Worm (Caenorhabditis elegans) whole organism, L2 larva: ENCODE data around the gene ZC487.2.
A peak's percentile ranks its signal among the peaks of the same experiment; 100 is the strongest.

Source experiments
- C34F6.9 ChIP-seq: fragments of 150-350 bp; optimal IDR thresholded peaks from 2 replicates; lab custom pipeline; 2014; ENCODE audit warnings: missing biosample characterization, missing genetic modification characterization
- F13H6.1 ChIP-seq: sonication (generic microtip); optimal IDR thresholded peaks from 2 replicates; lab custom pipeline; 2016; ENCODE audit warnings: missing genetic modification characterization, missing compliant biosample characterization
- R02D3.7 ChIP-seq: fragments of 150-350 bp; optimal IDR thresholded peaks from 2 replicates; lab custom pipeline; 2014; ENCODE audit warnings: missing biosample characterization, missing genetic modification characterization
- Y55F3AM.14 ChIP-seq: fragments of 200-800 bp; sonication (Bioruptor generic); optimal IDR thresholded peaks from 2 replicates; lab custom pipeline; 2018; ENCODE audit warnings: mild to moderate bottlenecking, missing genetic modification characterization, missing compliant biosample characterization
- ZK546.5 ChIP-seq: sonication (generic microtip); optimal IDR thresholded peaks from 2 replicates; lab custom pipeline; 2017; ENCODE audit warnings: missing biosample characterization, missing genetic modification characterization
- aly-2 ChIP-seq: fragments of 150-350 bp; optimal IDR thresholded peaks from 2 replicates; lab custom pipeline; 2014; ENCODE audit warnings: missing biosample characterization, missing genetic modification characterization
- blmp-1 ChIP-seq: sonication (generic microtip); optimal IDR thresholded peaks from 2 replicates; lab custom pipeline; 2017; ENCODE audit warnings: missing genetic modification characterization, mild to moderate bottlenecking, missing compliant biosample characterization, antibody characterized with exemption, moderate library complexity; ENCODE audit not compliant: insufficient read depth
- ceh-82 ChIP-seq: fragments of 150-350 bp; optimal IDR thresholded peaks from 2 replicates; lab custom pipeline; 2014; ENCODE audit warnings: missing biosample characterization, missing genetic modification characterization
- fos-1 ChIP-seq: fragments of 150-350 bp; optimal IDR thresholded peaks from 2 replicates; lab custom pipeline; 2014; ENCODE audit warnings: missing biosample characterization, missing genetic modification characterization
- gmeb-1 ChIP-seq: fragments of 150-350 bp; optimal IDR thresholded peaks from 2 replicates; lab custom pipeline; 2014; ENCODE audit warnings: missing biosample characterization, missing genetic modification characterization
- lin-11 ChIP-seq: fragments of 150-350 bp; sonication (generic microtip); optimal IDR thresholded peaks from 2 replicates; lab custom pipeline; 2014; ENCODE audit warnings: missing biosample characterization, missing genetic modification characterization, inconsistent platforms, mixed read lengths
- lin-39 ChIP-seq: fragments of 150-350 bp; optimal IDR thresholded peaks from 2 replicates; lab custom pipeline; 2014; ENCODE audit warnings: missing biosample characterization, missing genetic modification reagents, missing genetic modification characterization
- lsy-2 ChIP-seq, 2 experiments: fragments of 150-350 bp in 1 of 2; sonication (generic microtip) in 1 of 2; optimal IDR thresholded peaks; 2 replicates each; lab custom pipeline; 2014 to 2017; ENCODE audit warnings: missing biosample characterization in 2 of 2, missing genetic modification characterization in 2 of 2
- mab-5 ChIP-seq: fragments of 150-350 bp; optimal IDR thresholded peaks from 2 replicates; lab custom pipeline; 2014; ENCODE audit warnings: missing biosample characterization, missing genetic modification characterization
- mbf-1 ChIP-seq: sonication (generic microtip); optimal IDR thresholded peaks from 2 replicates; lab custom pipeline; 2017; ENCODE audit warnings: missing biosample characterization, missing genetic modification characterization
- nhr-10 ChIP-seq: sonication (generic microtip); optimal IDR thresholded peaks from 2 replicates; lab custom pipeline; 2017; ENCODE audit warnings: missing biosample characterization, missing genetic modification characterization
- nhr-11 ChIP-seq: fragments of 150-350 bp; optimal IDR thresholded peaks from 2 replicates; lab custom pipeline; 2014; ENCODE audit warnings: missing biosample characterization, missing genetic modification characterization
- nhr-21 ChIP-seq: fragments of 150-350 bp; optimal IDR thresholded peaks from 2 replicates; lab custom pipeline; 2014; ENCODE audit warnings: missing biosample characterization, missing genetic modification characterization
- nhr-23 ChIP-seq: fragments of 150-350 bp; optimal IDR thresholded peaks from 2 replicates; lab custom pipeline; 2014; ENCODE audit warnings: missing biosample characterization, missing genetic modification reagents, missing genetic modification characterization
- nhr-237 ChIP-seq: fragments of 150-350 bp; optimal IDR thresholded peaks from 2 replicates; lab custom pipeline; 2014; ENCODE audit warnings: missing biosample characterization, missing genetic modification characterization
- nhr-25 ChIP-seq: fragments of 150-350 bp; sonication (generic microtip); optimal IDR thresholded peaks from 3 replicates; lab custom pipeline; 2014; ENCODE audit warnings: missing biosample characterization, missing genetic modification characterization
- nhr-6 ChIP-seq: fragments of 150-350 bp; optimal IDR thresholded peaks from 2 replicates; lab custom pipeline; 2014; ENCODE audit warnings: missing biosample characterization, missing genetic modification characterization
- nhr-77 ChIP-seq: fragments of 150-350 bp; optimal IDR thresholded peaks from 2 replicates; lab custom pipeline; 2014; ENCODE audit warnings: missing biosample characterization, missing genetic modification characterization
- peb-1 ChIP-seq: fragments of 150-350 bp; optimal IDR thresholded peaks from 2 replicates; lab custom pipeline; 2014; ENCODE audit warnings: missing biosample characterization, missing genetic modification characterization
- skn-1 ChIP-seq: sonication (generic microtip); optimal IDR thresholded peaks from 2 replicates; lab custom pipeline; 2017; ENCODE audit warnings: missing biosample characterization, missing genetic modification characterization
- sma-9 ChIP-seq, 2 experiments: fragments of 150-350 bp in 1 of 2; sonication (generic microtip) in 1 of 2; optimal IDR thresholded peaks; 2 replicates each; lab custom pipeline; 2014 to 2016; ENCODE audit warnings: missing genetic modification characterization in 2 of 2, mild to moderate bottlenecking in 1 of 2, missing biosample characterization in 1 of 2, missing compliant biosample characterization in 1 of 2, missing genetic modification reagents in 1 of 2, moderate library complexity in 1 of 2
- unc-39 ChIP-seq: fragments of 150-350 bp; optimal IDR thresholded peaks from 2 replicates; lab custom pipeline; 2014; ENCODE audit warnings: missing biosample characterization, missing genetic modification characterization
- unc-62 ChIP-seq: fragments of 150-350 bp; optimal IDR thresholded peaks from 2 replicates; lab custom pipeline; 2014; ENCODE audit warnings: missing biosample characterization, missing genetic modification reagents, missing genetic modification characterization
- zag-1 ChIP-seq: fragments of 150-350 bp; optimal IDR thresholded peaks from 2 replicates; lab custom pipeline; 2014; ENCODE audit warnings: missing biosample characterization, missing genetic modification characterization
- ztf-1 ChIP-seq: fragments of 200-800 bp; sonication (Bioruptor generic); conservative IDR thresholded peaks from 2 replicates; pipeline ENCODE4 v1.3.6; 2022; ENCODE audit warnings: missing genetic modification characterization, missing compliant biosample characterization
- ztf-11 ChIP-seq: sonication (generic microtip); optimal IDR thresholded peaks from 2 replicates; lab custom pipeline; 2017; ENCODE audit warnings: missing biosample characterization, missing genetic modification characterization
- ztf-4 ChIP-seq: fragments of 150-350 bp; optimal IDR thresholded peaks from 2 replicates; lab custom pipeline; 2014; ENCODE audit warnings: missing biosample characterization, missing genetic modification characterization

ZC487.2 gene

ce11 chrV:6744774-6745173, 22.5 kb upstream of the ZC487.2 start, which contains the start of gene T25F10.3:
T25F10.3 (plus strand) TSS chrV:6745081.
- TF ChIP-seq blmp-1, result peak; percentile 88
- no peak for TF ChIP-seq nhr-6
- TF ChIP-seq, all 48 proteins: peak for 1

DNA sequence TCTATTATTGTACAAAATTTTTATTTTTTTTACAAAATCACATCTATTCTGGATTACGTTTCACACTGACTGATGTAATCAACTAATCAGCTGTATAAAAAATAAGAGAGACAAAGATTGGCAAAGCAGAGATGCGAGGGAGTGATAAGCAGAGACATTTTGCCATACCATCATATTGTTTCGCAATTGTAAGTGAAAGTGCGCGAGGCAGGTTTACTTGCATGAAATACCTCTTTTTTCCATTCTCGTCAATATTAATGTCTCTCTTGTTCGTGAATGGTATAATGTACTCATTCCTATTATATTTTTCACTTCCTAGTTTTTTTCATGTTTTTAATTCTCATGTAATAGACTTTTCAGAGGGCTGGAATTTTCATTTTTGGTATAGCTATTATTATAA, 14.6 kb upstream of the ZC487.2 start:
- TF ChIP-seq nhr-10 (tag; lab: Kevin White, UChicago), result no peak
- TF ChIP-seq nhr-25 (tag; lab: Kevin White, UChicago), result peak; percentile 56
- no peak for TF ChIP-seq gmeb-1 (tag; lab: Kevin White, UChicago)
- TF ChIP-seq C34F6.9 (tag; lab: Kevin White, UChicago), result no peak
- peak; percentile 94 for TF ChIP-seq blmp-1

DNA sequence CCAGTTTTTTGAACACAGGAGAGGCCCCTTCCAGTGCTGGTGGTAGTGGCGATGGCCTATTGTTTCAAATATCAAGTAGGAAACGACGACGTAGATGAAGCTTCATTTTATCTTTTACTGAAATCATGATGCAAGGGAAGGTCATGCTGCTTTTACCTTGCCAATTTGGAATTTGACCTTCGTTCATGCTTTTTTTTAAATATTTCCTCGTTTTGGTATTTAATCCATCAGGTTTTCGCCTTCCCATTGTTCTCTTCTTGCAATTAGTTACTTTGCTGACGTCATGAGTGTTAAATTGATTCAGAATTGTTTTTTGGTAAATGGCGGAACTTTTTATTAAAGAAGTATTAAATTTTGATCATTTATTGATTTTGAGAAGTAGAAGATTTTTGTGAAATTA, 13.8 kb upstream of the ZC487.2 start:
- TF ChIP-seq zag-1 (no peak), nhr-23 (tag; lab: Kevin White, UChicago) (no peak), nhr-25 (tag; lab: Kevin White, UChicago) (peak; percentile 51), mbf-1 (tag; lab: Kevin White, UChicago) (no peak), C34F6.9 (tag; lab: Kevin White, UChicago) (no peak)

ce11 chrV:6732995-6733394, 10.7 kb upstream of the ZC487.2 start, which contains the start of gene grl-8:
grl-8 (minus strand) TSS chrV:6733095.
- TF ChIP-seq sma-9 (GFP tag; optimal IDR thresholded peaks at IDR 0.05; lab: Kevin White, UChicago), result no peak
- TF ChIP-seq sma-9 (tag; optimal IDR thresholded peaks at IDR 0.05; lab: Kevin White, UChicago), result no peak
- no peak for TF ChIP-seq fos-1 (tag; lab: Kevin White, UChicago)
- TF ChIP-seq zag-1, result no peak
- no peak for TF ChIP-seq ztf-1 (GFP tag; lab: Robert Waterston, UW)
- TF ChIP-seq unc-62 (GFP tag; lab: Kevin White, UChicago), result no peak
- no peak for TF ChIP-seq F13H6.1 (tag; lab: Kevin White, UChicago)
- TF ChIP-seq nhr-11 (tag; lab: Kevin White, UChicago), result no peak
- TF ChIP-seq aly-2 (tag; lab: Kevin White, UChicago), result no peak
- no peak for TF ChIP-seq ztf-4 (tag; lab: Kevin White, UChicago)
- no peak for TF ChIP-seq mbf-1 (tag; lab: Kevin White, UChicago)
- TF ChIP-seq nhr-21 (tag; lab: Kevin White, UChicago), result no peak
- TF ChIP-seq nhr-6, result no peak
- no peak for TF ChIP-seq nhr-237 (tag; lab: Kevin White, UChicago)
- TF ChIP-seq lin-39 (tag; lab: Kevin White, UChicago), result no peak
- TF ChIP-seq nhr-25 (tag; lab: Kevin White, UChicago), result no peak
- TF ChIP-seq peb-1, result no peak
- no peak for TF ChIP-seq skn-1 (tag; lab: Kevin White, UChicago)
- TF ChIP-seq lin-11 (tag; lab: Kevin White, UChicago), result no peak

DNA sequence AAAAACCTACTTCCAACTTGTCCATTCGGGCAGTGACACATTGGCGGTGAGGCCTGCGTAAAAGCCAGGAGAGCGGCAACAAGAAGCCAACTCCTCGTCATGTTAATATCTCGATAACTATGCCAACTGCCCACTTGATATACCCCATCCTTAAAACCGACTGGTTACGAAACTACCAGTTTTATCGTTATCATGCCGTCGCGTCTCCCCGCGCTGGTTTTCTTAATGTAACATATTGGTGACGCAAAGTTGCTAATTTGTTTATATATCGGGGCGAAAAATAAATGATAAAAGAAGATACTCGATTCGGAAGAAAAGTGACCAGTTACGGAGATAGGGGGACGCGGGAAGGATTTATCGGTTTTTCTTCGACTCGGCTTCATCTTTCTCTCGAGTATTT, 9.3 kb upstream of the ZC487.2 start, which contains the start of gene grl-9:
grl-9 (minus strand) TSS at position 101 of the 400 bp plus-strand sequence.
- TF ChIP-seq zag-1 (no peak), Y55F3AM.14 (GFP tag; lab: Kevin White, UChicago) (no peak), ceh-82 (tag; lab: Kevin White, UChicago) (no peak), ZK546.5 (tag; lab: Kevin White, UChicago) (no peak), mab-5 (tag; lab: Kevin White, UChicago) (no peak), nhr-25 (tag; lab: Kevin White, UChicago) (no peak), peb-1 (no peak), lsy-2 (tag; optimal IDR thresholded peaks at IDR 0.05; lab: Kevin White, UChicago) (no peak), lin-11 (tag; lab: Kevin White, UChicago) (no peak), ztf-11 (tag; lab: Kevin White, UChicago) (no peak), unc-62 (GFP tag; lab: Kevin White, UChicago) (no peak), C34F6.9 (tag; lab: Kevin White, UChicago) (no peak), R02D3.7 (tag; lab: Kevin White, UChicago) (no peak), unc-39 (tag; lab: Kevin White, UChicago) (no peak), nhr-77 (tag; lab: Kevin White, UChicago) (no peak), skn-1 (tag; lab: Kevin White, UChicago) (no peak), nhr-21 (tag; lab: Kevin White, UChicago) (no peak)
